Worm (Caenorhabditis elegans) whole organism, young adult: ENCODE results near the gene pmp-1.

ENCODE experiments used
- B0261.1 ChIP-seq: sonication (generic microtip); optimal IDR thresholded peaks from 2 replicates; lab custom pipeline; 2016; ENCODE audit warnings: mild to moderate bottlenecking, missing genetic modification characterization, moderate library complexity, missing compliant biosample characterization
- C17E4.6 ChIP-seq: fragments of 200-800 bp; sonication (Bioruptor generic); IDR thresholded peaks from 2 replicates; pipeline ENCODE4 v1.3.6; 2022; ENCODE audit warnings: missing genetic modification reagents, missing genetic modification characterization, missing compliant biosample characterization
- D2030.7 ChIP-seq: fragments of 200-800 bp; sonication (Bioruptor generic); IDR thresholded peaks from 2 replicates; pipeline ENCODE4 v1.3.6; 2022; ENCODE audit warnings: missing genetic modification reagents, missing genetic modification characterization, missing compliant biosample characterization
- F22D6.2 ChIP-seq: sonication (generic microtip); optimal IDR thresholded peaks from 2 replicates; lab custom pipeline; 2016; ENCODE audit warnings: mild to moderate bottlenecking, missing genetic modification characterization, missing compliant biosample characterization
- F23B12.7 ChIP-seq: sonication (generic microtip); optimal IDR thresholded peaks from 2 replicates; lab custom pipeline; 2017; ENCODE audit warnings: missing genetic modification characterization, mild to moderate bottlenecking, missing compliant biosample characterization, antibody characterized with exemption, moderate library complexity; ENCODE audit not compliant: insufficient read depth
- F39B2.1 ChIP-seq: fragments of 200-800 bp; sonication (Bioruptor generic); IDR thresholded peaks from 2 replicates; pipeline ENCODE4 v1.3.6; 2022; ENCODE audit warnings: missing genetic modification reagents, missing genetic modification characterization, missing compliant biosample characterization
- F57A8.1 ChIP-seq: fragments of 200-800 bp; sonication (Bioruptor generic); optimal IDR thresholded peaks from 2 replicates; lab custom pipeline; 2018; ENCODE audit warnings: mild to moderate bottlenecking, missing genetic modification characterization, moderate library complexity, missing compliant biosample characterization
- T07F8.4 ChIP-seq: sonication (generic microtip); optimal IDR thresholded peaks from 2 replicates; lab custom pipeline; 2016; ENCODE audit warnings: mild to moderate bottlenecking, missing genetic modification characterization, moderate library complexity, missing compliant biosample characterization
- Y53F4B.3 ChIP-seq: fragments of 200-800 bp; sonication (Bioruptor generic); IDR thresholded peaks from 2 replicates; pipeline ENCODE4 v1.3.6; 2022; ENCODE audit warnings: missing genetic modification reagents, missing genetic modification characterization, missing compliant biosample characterization
- Y53G8AR.9 ChIP-seq: fragments of 200-800 bp; sonication (Bioruptor generic); conservative IDR thresholded peaks from 2 replicates; pipeline ENCODE4 v1.3.6; 2022; ENCODE audit warnings: missing genetic modification reagents, missing genetic modification characterization, missing compliant biosample characterization
- akir-1 ChIP-seq: fragments of 200-800 bp; sonication (Bioruptor generic); optimal IDR thresholded peaks from 2 replicates; lab custom pipeline; 2018; ENCODE audit warnings: mild to moderate bottlenecking, missing genetic modification characterization, moderate library complexity, missing compliant biosample characterization
- ama-1 ChIP-seq, 3 experiments: fragments of 150-350 bp in 1 of 3; sonication (generic microtip) in 2 of 3; optimal IDR thresholded peaks; 2 replicates each; lab custom pipeline; 2014 to 2018; ENCODE audit warnings: missing biosample characterization in 2 of 3, missing genetic modification characterization in 2 of 3, missing genetic modification reagents in 2 of 3
- atf-7 ChIP-seq: sonication (generic microtip); optimal IDR thresholded peaks from 2 replicates; lab custom pipeline; 2017; ENCODE audit warnings: mild to moderate bottlenecking, missing genetic modification characterization, missing compliant biosample characterization
- attf-3 ChIP-seq: fragments of 200-800 bp; sonication (Bioruptor generic); conservative IDR thresholded peaks from 2 replicates; pipeline ENCODE4 v1.3.6; 2022; ENCODE audit warnings: missing genetic modification reagents, missing genetic modification characterization, missing compliant biosample characterization
- bed-1 ChIP-seq: fragments of 200-800 bp; sonication (Bioruptor generic); IDR thresholded peaks from 2 replicates; pipeline ENCODE4 v1.3.6; 2022; ENCODE audit warnings: missing genetic modification reagents, missing genetic modification characterization, missing compliant biosample characterization
- ccch-3 ChIP-seq: fragments of 200-800 bp; sonication (Bioruptor generic); optimal IDR thresholded peaks from 2 replicates; lab custom pipeline; 2018; ENCODE audit warnings: mild to moderate bottlenecking, missing genetic modification characterization, missing compliant biosample characterization
- cebp-1 ChIP-seq, 2 experiments: fragments of 200-800 bp in 1 of 2; sonication (Bioruptor generic) in 1 of 2; sonication (generic microtip) in 1 of 2; IDR thresholded peaks in 1 of 2; optimal IDR thresholded peaks in 1 of 2; 2 replicates each; pipeline versions ENCODE4 v1.3.6 to Lab custom; 2017 to 2022; ENCODE audit warnings: missing compliant biosample characterization in 2 of 2, missing genetic modification characterization in 2 of 2, mild to moderate bottlenecking in 1 of 2, missing genetic modification reagents in 1 of 2, moderate library complexity in 1 of 2
- ceh-79 ChIP-seq: sonication (generic microtip); optimal IDR thresholded peaks from 2 replicates; lab custom pipeline; 2017; ENCODE audit warnings: mild to moderate bottlenecking, missing genetic modification characterization, missing compliant biosample characterization
- chd-7 ChIP-seq: sonication (generic microtip); optimal IDR thresholded peaks from 2 replicates; lab custom pipeline; 2016; ENCODE audit warnings: mild to moderate bottlenecking, missing genetic modification characterization, moderate library complexity, missing compliant biosample characterization
- dox-1 ChIP-seq: fragments of 200-800 bp; sonication (Bioruptor generic); IDR thresholded peaks from 2 replicates; pipeline ENCODE4 v1.3.6; 2022; ENCODE audit warnings: missing genetic modification reagents, missing genetic modification characterization, missing compliant biosample characterization
- efl-1 ChIP-seq: fragments of 150-350 bp; optimal IDR thresholded peaks from 2 replicates; lab custom pipeline; 2014; ENCODE audit warnings: missing biosample characterization, missing genetic modification reagents, missing genetic modification characterization
- egl-18 ChIP-seq: fragments of 200-800 bp; sonication (Bioruptor generic); IDR thresholded peaks from 2 replicates; pipeline ENCODE4 v1.3.6; 2022; ENCODE audit warnings: missing genetic modification reagents, missing genetic modification characterization, missing compliant biosample characterization
- egrh-3 ChIP-seq: fragments of 200-800 bp; sonication (Bioruptor generic); IDR thresholded peaks from 2 replicates; pipeline ENCODE4 v1.3.6; 2022; ENCODE audit warnings: missing genetic modification reagents, missing genetic modification characterization, missing compliant biosample characterization
- gei-17 ChIP-seq: fragments of 200-800 bp; sonication (Bioruptor generic); optimal IDR thresholded peaks from 2 replicates; lab custom pipeline; 2018; ENCODE audit warnings: mild to moderate bottlenecking, missing genetic modification characterization, missing compliant biosample characterization
- hmg-20 ChIP-seq: fragments of 200-800 bp; sonication (Bioruptor generic); IDR thresholded peaks from 2 replicates; pipeline ENCODE4 v1.3.6; 2022; ENCODE audit warnings: missing genetic modification reagents, missing genetic modification characterization, missing compliant biosample characterization
- hsf-1 ChIP-seq: fragments of 200-800 bp; sonication (Bioruptor generic); IDR thresholded peaks from 2 replicates; pipeline ENCODE4 v1.3.6; 2022; ENCODE audit warnings: missing genetic modification reagents, missing genetic modification characterization, missing compliant biosample characterization
- lag-1 ChIP-seq: fragments of 200-800 bp; sonication (Bioruptor generic); IDR thresholded peaks from 2 replicates; pipeline ENCODE4 v1.3.6; 2022; ENCODE audit warnings: missing genetic modification reagents, missing genetic modification characterization, missing compliant biosample characterization
- let-607 ChIP-seq, 2 experiments: fragments of 200-800 bp in 1 of 2; sonication (Bioruptor generic) in 1 of 2; sonication (generic microtip) in 1 of 2; optimal IDR thresholded peaks; 2 replicates each; lab custom pipeline; 2016 to 2018; ENCODE audit warnings: mild to moderate bottlenecking in 2 of 2, missing compliant biosample characterization in 2 of 2, missing genetic modification characterization in 2 of 2, moderate library complexity in 2 of 2, missing genotype in 1 of 2
- lin-26 ChIP-seq: fragments of 200-800 bp; sonication (Bioruptor generic); IDR thresholded peaks from 2 replicates; pipeline ENCODE4 v1.3.6; 2022; ENCODE audit warnings: missing genetic modification reagents, missing genetic modification characterization, missing compliant biosample characterization
- lir-1 ChIP-seq: fragments of 200-800 bp; sonication (Bioruptor generic); conservative IDR thresholded peaks from 2 replicates; pipeline ENCODE4 v1.3.6; 2022; ENCODE audit warnings: missing genetic modification reagents, missing genetic modification characterization, missing compliant biosample characterization
- madf-3 ChIP-seq: fragments of 200-800 bp; sonication (Bioruptor generic); IDR thresholded peaks from 2 replicates; pipeline ENCODE4 v1.3.6; 2022; ENCODE audit warnings: missing genetic modification reagents, missing genetic modification characterization, missing compliant biosample characterization
- madf-6 ChIP-seq: fragments of 200-800 bp; sonication (Bioruptor generic); IDR thresholded peaks from 2 replicates; pipeline ENCODE4 v1.3.6; 2022; ENCODE audit warnings: missing genetic modification reagents, missing genetic modification characterization, missing compliant biosample characterization
- madf-8 ChIP-seq: fragments of 200-800 bp; sonication (Bioruptor generic); conservative IDR thresholded peaks from 2 replicates; pipeline ENCODE4 v1.3.6; 2022; ENCODE audit warnings: missing genetic modification reagents, missing genetic modification characterization, missing compliant biosample characterization
- mxl-1 ChIP-seq: sonication (generic microtip); optimal IDR thresholded peaks from 2 replicates; lab custom pipeline; 2016; ENCODE audit warnings: missing genetic modification characterization, missing compliant biosample characterization
- nfyb-1 ChIP-seq: fragments of 200-800 bp; sonication (Bioruptor generic); IDR thresholded peaks from 2 replicates; pipeline ENCODE4 v1.3.6; 2022; ENCODE audit warnings: missing genetic modification reagents, missing genetic modification characterization, missing compliant biosample characterization
- nhr-179 ChIP-seq: sonication (generic microtip); optimal IDR thresholded peaks from 2 replicates; lab custom pipeline; 2016; ENCODE audit warnings: mild to moderate bottlenecking, missing genetic modification characterization, missing compliant biosample characterization
- nhr-27 ChIP-seq: fragments of 200-800 bp; sonication (Bioruptor generic); optimal IDR thresholded peaks from 2 replicates; lab custom pipeline; 2018; ENCODE audit warnings: mild to moderate bottlenecking, missing genetic modification characterization, moderate library complexity, missing compliant biosample characterization
- pbrm-1 ChIP-seq: fragments of 200-800 bp; sonication (Bioruptor generic); IDR thresholded peaks from 2 replicates; pipeline ENCODE4 v1.3.6; 2022; ENCODE audit warnings: missing genetic modification reagents, missing genetic modification characterization, missing compliant biosample characterization
- snpc-1.3 ChIP-seq: sonication (generic microtip); optimal IDR thresholded peaks from 2 replicates; lab custom pipeline; 2017; ENCODE audit warnings: missing genetic modification characterization, mild to moderate bottlenecking, missing compliant biosample characterization, antibody characterized with exemption, moderate library complexity, missing genotype, missing genetic modification reagents; ENCODE audit not compliant: insufficient read depth
- tbx-9 ChIP-seq: sonication (generic microtip); optimal IDR thresholded peaks from 2 replicates; lab custom pipeline; 2016; ENCODE audit warnings: borderline replicate concordance, missing genetic modification characterization, inconsistent platforms, missing compliant biosample characterization
- tlf-1 ChIP-seq: fragments of 200-800 bp; sonication (Bioruptor generic); optimal IDR thresholded peaks from 2 replicates; lab custom pipeline; 2018; ENCODE audit warnings: mild to moderate bottlenecking, missing genetic modification characterization, missing compliant biosample characterization
- xnd-1 ChIP-seq: sonication (generic microtip); optimal IDR thresholded peaks from 2 replicates; lab custom pipeline; 2016; ENCODE audit warnings: missing genotype, missing genetic modification reagents, missing genetic modification characterization, missing compliant biosample characterization
- zim-3 ChIP-seq: sonication (generic microtip); optimal IDR thresholded peaks from 2 replicates; lab custom pipeline; 2017; ENCODE audit warnings: mild to moderate bottlenecking, missing genetic modification characterization, moderate library complexity, missing compliant biosample characterization
- ztf-18 ChIP-seq: sonication (generic microtip); optimal IDR thresholded peaks from 2 replicates; lab custom pipeline; 2016; ENCODE audit warnings: missing genotype, mild to moderate bottlenecking, missing genetic modification characterization, missing compliant biosample characterization
- ztf-3 ChIP-seq: fragments of 200-800 bp; sonication (Bioruptor generic); optimal IDR thresholded peaks from 2 replicates; lab custom pipeline; 2018; ENCODE audit warnings: mild to moderate bottlenecking, missing genetic modification characterization, missing compliant biosample characterization
- ztf-6 ChIP-seq: fragments of 200-800 bp; sonication (Bioruptor generic); IDR thresholded peaks from 2 replicates; pipeline ENCODE4 v1.3.6; 2022; ENCODE audit warnings: missing genetic modification reagents, missing genetic modification characterization, missing compliant biosample characterization

The pmp-1 gene

DNA sequence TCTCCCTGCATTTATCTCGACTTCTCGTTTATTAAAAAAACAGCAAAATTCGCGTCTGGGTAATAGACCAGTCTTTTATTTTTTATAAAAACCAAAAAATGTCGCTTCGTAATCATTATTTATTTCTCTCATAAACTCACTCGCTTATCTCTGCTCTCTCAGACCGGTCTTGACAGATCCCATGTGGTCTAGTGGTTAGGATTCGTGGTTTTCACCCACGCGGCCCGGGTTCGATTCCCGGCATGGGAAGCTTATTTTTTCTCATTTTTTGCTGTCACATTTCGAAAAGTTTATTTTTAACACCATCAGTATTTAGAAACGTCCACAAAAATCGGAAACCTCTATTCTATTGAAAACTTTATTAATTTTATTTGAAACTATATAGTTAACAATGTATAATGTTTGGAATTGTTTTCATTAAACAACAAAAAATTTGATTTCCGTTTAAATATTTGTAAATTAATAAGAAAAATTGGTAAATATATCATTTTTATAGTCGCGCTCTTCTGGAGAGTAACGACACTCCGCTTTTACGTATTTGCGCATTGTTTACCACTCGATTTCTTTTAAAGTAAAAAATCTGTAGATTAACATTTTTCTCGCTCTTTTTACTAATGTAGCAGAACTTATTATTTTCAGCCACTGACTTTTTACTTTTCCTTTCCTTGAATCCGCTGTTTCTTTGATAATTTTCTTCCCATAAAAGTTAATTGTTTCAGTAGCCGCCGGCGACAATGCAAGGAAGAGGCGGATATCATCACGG, 14.6 kb upstream of the pmp-1 start, which contains the start of gene hrpl-1 (continued):
- TF ChIP-seq F23B12.7 (tag; lab: Kevin White, UChicago): no peak
- no peak for TF ChIP-seq xnd-1
- no peak for TF ChIP-seq chd-7 (tag; lab: Kevin White, UChicago)
- no peak for TF ChIP-seq lag-1 (GFP tag; lab: Robert Waterston, UW)
- no peak for TF ChIP-seq F22D6.2 (tag; lab: Kevin White, UChicago)
- no peak for TF ChIP-seq ztf-18 (tag; lab: Kevin White, UChicago)
- no peak for TF ChIP-seq egrh-3 (GFP tag; lab: Robert Waterston, UW)
- TF ChIP-seq bed-1 (GFP tag; lab: Robert Waterston, UW): no peak
- no peak for TF ChIP-seq lir-1 (GFP tag; lab: Robert Waterston, UW)
- TF ChIP-seq snpc-1.3: no peak
- no peak for TF ChIP-seq let-607 (tag; optimal IDR thresholded peaks at IDR 0.05; lab: Kevin White, UChicago)
- no peak for TF ChIP-seq tlf-1 (GFP tag; lab: Kevin White, UChicago)
- TF ChIP-seq nhr-27 (tag; lab: Kevin White, UChicago): no peak
- no peak for TF ChIP-seq gei-17
- 0 out of 2 replicates have a peak, but pooled peaks have one; percentile 57 for TF ChIP-seq lin-26 (GFP tag; lab: Robert Waterston, UW)
- no peak for TF ChIP-seq hsf-1
- TF ChIP-seq madf-3 (GFP tag; lab: Robert Waterston, UW): no peak
- no peak for TF ChIP-seq madf-8 (GFP tag; lab: Robert Waterston, UW)
- no peak for TF ChIP-seq Y53F4B.3 (GFP tag; lab: Robert Waterston, UW)
- no peak for TF ChIP-seq ztf-3 (GFP tag; lab: Kevin White, UChicago)
- TF ChIP-seq ceh-79: no peak
- 0 out of 2 replicates have a peak, but pooled peaks have one; percentile 27 for TF ChIP-seq pbrm-1 (GFP tag; lab: Robert Waterston, UW)
- TF ChIP-seq madf-6 (GFP tag; lab: Robert Waterston, UW): no peak
- no peak for TF ChIP-seq D2030.7 (GFP tag; lab: Robert Waterston, UW)
- TF ChIP-seq ztf-6 (GFP tag; lab: Robert Waterston, UW): no peak
- no peak for TF ChIP-seq C17E4.6 (GFP tag; lab: Robert Waterston, UW)
- TF ChIP-seq F57A8.1 (GFP tag; lab: Kevin White, UChicago): no peak
- no peak for TF ChIP-seq T07F8.4 (tag; lab: Kevin White, UChicago)
- no peak for TF ChIP-seq egl-18 (GFP tag; lab: Robert Waterston, UW)
- no peak for TF ChIP-seq Y53G8AR.9 (GFP tag; lab: Robert Waterston, UW)
- TF ChIP-seq B0261.1 (tag; lab: Kevin White, UChicago): peak; percentile 73
- TF ChIP-seq dox-1: no peak
- TF ChIP-seq nfyb-1: no peak
- 0 out of 2 replicates have a peak, but pooled peaks have one; percentile 48 for TF ChIP-seq attf-3
- TF ChIP-seq mxl-1 (tag; lab: Kevin White, UChicago): peak; percentile 20
- no peak for TF ChIP-seq F39B2.1 (GFP tag; lab: Robert Waterston, UW)
- no peak for TF ChIP-seq tbx-9 (tag; lab: Kevin White, UChicago)
- no peak for TF ChIP-seq efl-1 (GFP tag; lab: Kevin White, UChicago)
- no peak for TF ChIP-seq nhr-179 (tag; lab: Kevin White, UChicago)
- TF ChIP-seq zim-3 (tag; lab: Kevin White, UChicago): no peak
- TF ChIP-seq ama-1 (optimal IDR thresholded peaks at IDR 0.05; lab: Kevin White, UChicago): no peak
- TF ChIP-seq ama-1 (GFP tag; optimal IDR thresholded peaks at IDR 0.05; lab: Kevin White, UChicago): no peak
- TF ChIP-seq hmg-20 (GFP tag; lab: Robert Waterston, UW): no peak
- TF ChIP-seq atf-7 (tag; lab: Kevin White, UChicago): no peak
- TF ChIP-seq akir-1 (GFP tag; lab: Kevin White, UChicago): no peak
- no peak for TF ChIP-seq cebp-1 (GFP tag; IDR thresholded peaks at IDR 0.05; lab: Robert Waterston, UW)
- TF ChIP-seq cebp-1 (tag; optimal IDR thresholded peaks at IDR 0.05; lab: Kevin White, UChicago): peak; percentile 24
- TF ChIP-seq ccch-3 (GFP tag; lab: Kevin White, UChicago): no peak
